Worm (Caenorhabditis elegans) whole organism, dauer: Measurements from ENCODE around the gene C50B6.1.

ENCODE experiments used
- unc-62 ChIP-seq: sonication (generic microtip); optimal IDR thresholded peaks from 2 replicates; lab custom pipeline; 2017; ENCODE audit warnings: missing biosample characterization, missing genetic modification reagents, missing genetic modification characterization

The C50B6.1 gene

ce11 chrV:13308616-13309015, at the start of gene C50B6.1:
C50B6.1 (plus strand) TSS chrV:13308916.
- no peak for TF ChIP-seq unc-62 (GFP tag; lab: Kevin White, UChicago)

ce11 chrV:13259527-13259926, 49.2 kb upstream of the C50B6.1 start:
- no peak for TF ChIP-seq unc-62 (GFP tag; lab: Kevin White, UChicago)

DNA sequence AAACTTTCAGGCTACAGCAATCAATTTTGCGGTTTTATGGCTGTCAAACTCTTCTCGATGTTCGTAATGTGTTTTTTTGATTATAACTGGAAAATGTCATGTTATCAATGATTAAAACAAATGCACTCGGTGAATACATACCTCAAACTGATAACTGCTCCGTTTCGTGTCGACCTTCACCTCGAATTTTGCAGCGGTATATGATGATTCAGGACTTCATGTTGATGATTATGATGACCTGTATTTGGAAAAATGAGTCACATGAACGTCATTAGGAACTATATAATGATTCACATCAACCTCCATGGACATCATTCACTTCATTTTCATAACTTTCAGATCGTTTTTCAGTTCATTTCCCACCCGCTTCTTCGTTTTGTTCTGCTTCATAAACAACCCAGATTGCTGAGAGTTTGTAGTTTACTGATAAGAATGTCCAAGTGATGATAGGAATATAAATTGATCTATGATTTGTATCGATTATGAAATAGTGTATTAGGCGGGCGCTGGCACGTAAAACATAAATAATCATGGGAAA, 45.9 kb upstream of the C50B6.1 start:
- TF ChIP-seq unc-62 (GFP tag; lab: Kevin White, UChicago) = no peak

ce11 chrV:13264245-13264644, 44.5 kb upstream of the C50B6.1 start, which contains the start of gene zip-5:
zip-5 (plus strand) TSS chrV:13264545.
- no peak for TF ChIP-seq unc-62 (GFP tag; lab: Kevin White, UChicago)

ce11 chrV:13265628-13266027, 43.1 kb upstream of the C50B6.1 start:
- no peak for TF ChIP-seq unc-62 (GFP tag; lab: Kevin White, UChicago)

DNA sequence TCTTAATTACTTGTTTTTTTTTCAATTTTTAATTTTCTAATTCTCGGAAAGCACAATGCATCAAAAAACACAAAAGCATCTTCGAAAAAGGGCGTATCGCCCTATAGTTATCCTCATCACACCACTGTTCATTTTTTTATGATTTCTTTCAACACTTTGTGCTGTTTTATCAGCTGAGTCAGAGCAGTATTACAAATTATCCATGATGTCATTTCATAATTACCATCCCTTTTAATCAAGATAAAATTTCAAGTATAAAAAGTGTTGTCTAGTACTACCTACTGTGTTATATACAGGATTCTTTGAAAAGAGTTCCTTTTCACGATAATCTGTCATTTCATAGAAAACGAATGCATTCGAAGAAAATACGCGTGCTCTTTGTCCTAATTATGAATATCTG, 42.1 kb upstream of the C50B6.1 start:
- TF ChIP-seq unc-62 (GFP tag; lab: Kevin White, UChicago) = no peak

- TF ChIP-seq unc-62 (GFP tag; lab: Kevin White, UChicago) = no peak
Measured at ce11 chrV:13268032-13268431, 40.7 kb upstream of the C50B6.1 start.

ce11 chrV:13269228-13269630, 39.5 kb upstream of the C50B6.1 start:
- no peak for TF ChIP-seq unc-62 (GFP tag; lab: Kevin White, UChicago)

DNA sequence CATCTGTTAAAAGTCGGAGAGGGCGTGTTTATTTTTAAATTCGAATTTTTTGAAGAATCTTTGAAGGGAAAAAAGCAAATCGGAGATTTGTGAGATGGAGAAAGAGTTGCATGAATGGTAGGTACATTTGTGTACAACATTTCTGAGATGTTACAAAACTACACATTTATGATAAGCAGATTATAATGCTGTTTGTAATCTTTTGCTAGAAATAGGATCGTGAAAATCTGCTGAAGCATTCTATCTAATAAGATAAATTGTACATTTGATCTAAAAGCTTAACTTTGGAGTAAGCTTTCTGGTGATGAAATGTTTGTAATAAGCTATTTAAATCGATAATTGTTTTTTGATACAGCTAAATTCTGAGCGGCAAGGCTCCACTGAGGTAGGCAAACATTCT, 36.4 kb upstream of the C50B6.1 start:
- TF ChIP-seq unc-62 (GFP tag; lab: Kevin White, UChicago) = no peak

DNA sequence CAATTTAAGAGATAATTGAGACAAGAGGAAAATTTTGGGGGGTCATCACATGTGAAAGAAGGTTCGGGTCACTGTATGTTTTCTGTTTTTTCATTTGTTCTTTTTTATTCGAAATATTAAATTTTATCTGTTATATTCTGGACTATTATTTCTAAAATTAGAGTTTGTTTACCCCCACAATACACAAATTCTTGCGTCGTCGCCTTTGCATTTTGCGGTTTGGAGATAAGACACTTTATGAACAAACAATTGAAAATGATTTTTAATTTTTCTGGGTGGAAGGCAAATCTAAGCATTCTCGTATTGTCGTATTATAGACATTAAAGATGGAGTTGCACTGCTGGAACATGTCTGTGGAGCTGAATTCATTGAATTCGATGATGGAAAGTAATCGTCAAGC, 35.4 kb upstream of the C50B6.1 start:
- TF ChIP-seq unc-62 (GFP tag; lab: Kevin White, UChicago) = no peak

- no peak for TF ChIP-seq unc-62 (GFP tag; lab: Kevin White, UChicago)
Measured at ce11 chrV:13274615-13275014, 34.1 kb upstream of the C50B6.1 start.

ce11 chrV:13275959-13276358, 32.8 kb upstream of the C50B6.1 start, which contains the start of gene F32F2.4:
F32F2.4 (plus strand) TSS chrV:13276259.
- TF ChIP-seq unc-62 (GFP tag; lab: Kevin White, UChicago) = no peak

- TF ChIP-seq unc-62 (GFP tag; lab: Kevin White, UChicago) = no peak
Measured at ce11 chrV:13280382-13280781, 28.3 kb upstream of the C50B6.1 start.

- no peak for TF ChIP-seq unc-62 (GFP tag; lab: Kevin White, UChicago)
Measured at ce11 chrV:13282958-13283357, 25.8 kb upstream of the C50B6.1 start.

DNA sequence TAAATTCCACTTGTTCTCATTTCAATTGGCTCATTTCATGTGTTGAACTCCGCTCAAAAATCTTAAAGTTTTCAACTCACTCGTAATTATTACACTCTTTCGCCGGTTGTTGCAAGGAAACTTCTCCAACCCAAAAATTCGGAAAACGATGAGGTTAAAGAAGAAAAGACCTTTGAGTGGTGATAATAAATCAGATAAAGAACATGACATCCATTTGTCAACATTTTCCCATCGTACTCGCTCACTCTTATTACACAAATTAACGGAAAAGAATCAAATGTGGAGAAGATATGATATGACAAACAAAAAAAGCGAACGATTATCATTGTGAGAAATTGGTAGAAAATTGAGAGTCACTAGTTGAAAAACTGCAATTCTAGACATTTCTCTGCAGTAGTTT, 23.4 kb upstream of the C50B6.1 start:
- TF ChIP-seq unc-62 (GFP tag; lab: Kevin White, UChicago) = no peak

- TF ChIP-seq unc-62 (GFP tag; lab: Kevin White, UChicago) = no peak
Measured at ce11 chrV:13286525-13286924, 22.2 kb upstream of the C50B6.1 start.

DNA sequence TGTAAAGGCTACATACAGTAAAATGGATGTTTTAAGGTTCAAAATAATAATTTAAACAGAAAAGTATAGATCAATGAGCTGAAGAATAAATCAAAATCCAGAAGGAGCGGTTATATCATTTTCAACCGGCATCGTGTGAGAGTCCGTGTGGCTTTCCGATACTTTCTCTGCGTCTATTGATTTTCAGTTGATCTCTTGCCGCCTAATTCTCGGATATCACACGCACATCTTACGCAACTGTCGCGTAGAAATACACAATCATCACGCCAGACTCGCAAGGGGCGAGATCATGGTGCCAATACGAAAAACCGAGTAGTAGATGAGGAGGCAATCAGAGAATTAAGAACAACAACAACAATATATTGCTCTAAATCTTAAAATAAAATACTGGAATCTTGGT, 19.8 kb upstream of the C50B6.1 start:
- no peak for TF ChIP-seq unc-62 (GFP tag; lab: Kevin White, UChicago)

DNA sequence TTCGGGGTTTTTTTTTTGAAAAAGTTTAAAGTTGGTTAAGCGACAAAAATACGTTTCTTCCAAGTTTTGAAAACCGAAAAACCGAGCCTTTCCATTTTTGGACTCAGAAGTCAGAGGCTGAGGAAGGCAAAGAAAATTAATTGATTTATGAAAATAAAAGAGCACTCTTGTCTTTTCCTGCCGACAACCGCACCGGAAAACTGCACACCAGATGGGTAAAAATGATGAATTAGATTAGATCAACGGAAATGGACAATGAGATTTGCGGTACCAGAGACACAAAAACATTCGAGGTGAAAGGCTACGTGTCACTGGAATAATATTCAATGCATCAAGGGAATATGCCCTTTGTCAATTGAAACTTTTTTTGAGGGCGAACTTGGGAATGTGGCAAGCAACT, 14.2 kb upstream of the C50B6.1 start:
- TF ChIP-seq unc-62 (GFP tag; lab: Kevin White, UChicago) = no peak
